Fruit fly (Drosophila melanogaster) whole organism, embryonic: ENCODE measurements around the gene Paf-AHalpha.
A peak's percentile ranks its signal among the peaks of the same experiment; 100 is the strongest.

Experiments
- Asciz ChIP-seq: fragments of 200-800 bp; sonication (Bioruptor generic); optimal IDR thresholded peaks from 2 replicates; lab custom pipeline; 2017; ENCODE audit warnings: missing biosample characterization, mild to moderate bottlenecking, missing genetic modification characterization, missing genetic modification reagents
- Atf-2 ChIP-seq: fragments of 200-800 bp; sonication (Bioruptor generic); optimal IDR thresholded peaks from 2 replicates; lab custom pipeline; 2016; ENCODE audit warnings: missing biosample characterization, missing genetic modification characterization
- Awh ChIP-seq: fragments of 200-800 bp; sonication (Bioruptor generic); IDR thresholded peaks from 2 replicates; pipeline ENCODE4, ENCODE4 v1.3.6; 2022; ENCODE audit warnings: missing biosample characterization, missing genetic modification characterization
- CG11696 ChIP-seq: fragments of 200-800 bp; sonication (Bioruptor generic); IDR thresholded peaks from 2 replicates; pipeline ENCODE4 v1.3.6; 2022; ENCODE audit warnings: missing biosample characterization, missing genetic modification characterization
- CG13287 ChIP-seq: fragments of 200-800 bp; sonication (Bioruptor generic); IDR thresholded peaks from 2 replicates; pipeline ENCODE4 v1.3.6; 2022; ENCODE audit warnings: missing biosample characterization, missing genetic modification characterization; ENCODE audit not compliant: partially characterized antibody
- CG13624 ChIP-seq: fragments of 200-800 bp; sonication (Bioruptor generic); optimal IDR thresholded peaks from 2 replicates; lab custom pipeline; 2016; ENCODE audit warnings: missing biosample characterization, missing genetic modification characterization
- CG14014 ChIP-seq: fragments of 200-800 bp; sonication (Bioruptor generic); IDR thresholded peaks from 2 replicates; pipeline ENCODE4 v1.3.6; 2022; ENCODE audit warnings: missing biosample characterization, missing genetic modification characterization
- CG15479 ChIP-seq: fragments of 200-800 bp; sonication (Bioruptor generic); optimal IDR thresholded peaks from 3 replicates; lab custom pipeline; 2019; ENCODE audit warnings: missing biosample characterization, mild to moderate bottlenecking, missing genetic modification characterization, moderate library complexity
- CG17829 ChIP-seq: fragments of 200-800 bp; optimal IDR thresholded peaks from 2 replicates; lab custom pipeline; 2019; ENCODE audit warnings: missing biosample characterization, mild to moderate bottlenecking, missing genetic modification characterization, moderate library complexity
- CG2712 ChIP-seq: fragments of 200-800 bp; optimal IDR thresholded peaks from 3 replicates; lab custom pipeline; 2019; ENCODE audit warnings: missing biosample characterization, mild to moderate bottlenecking, missing genetic modification characterization, moderate library complexity
- CG33213 ChIP-seq: fragments of 200-800 bp; sonication (Bioruptor generic); optimal IDR thresholded peaks from 3 replicates; lab custom pipeline; 2016; ENCODE audit warnings: missing biosample characterization, missing genetic modification characterization
- CG3407 ChIP-seq: fragments of 200-800 bp; sonication (Bioruptor generic); optimal IDR thresholded peaks from 2 replicates; lab custom pipeline; 2018; ENCODE audit warnings: missing biosample characterization, mild to moderate bottlenecking, missing genetic modification characterization
- CG5245 ChIP-seq: fragments of 200-800 bp; sonication (Bioruptor generic); optimal IDR thresholded peaks from 3 replicates; lab custom pipeline; 2016; ENCODE audit warnings: missing biosample characterization, missing genetic modification characterization
- CG6654 ChIP-seq: fragments of 200-800 bp; sonication (Bioruptor generic); optimal IDR thresholded peaks from 2 replicates; lab custom pipeline; 2017; ENCODE audit warnings: missing biosample characterization, mild to moderate bottlenecking, missing genetic modification characterization
- CG6791 ChIP-seq: fragments of 200-800 bp; sonication (Bioruptor generic); IDR thresholded peaks from 3 replicates; pipeline ENCODE4 v1.3.6; 2022; ENCODE audit warnings: missing biosample characterization, missing genetic modification characterization; ENCODE audit not compliant: partially characterized antibody
- CG6813 ChIP-seq: fragments of 200-800 bp; sonication (Bioruptor generic); optimal IDR thresholded peaks from 2 replicates; lab custom pipeline; 2017; ENCODE audit warnings: missing biosample characterization, missing genetic modification characterization, mild to moderate bottlenecking, moderate library complexity, missing genetic modification reagents
- CG8388 ChIP-seq: fragments of 200-800 bp; sonication (Bioruptor generic); optimal IDR thresholded peaks from 2 replicates; lab custom pipeline; 2019; ENCODE audit warnings: missing biosample characterization, mild to moderate bottlenecking, missing genetic modification characterization, moderate library complexity
- CG9727 ChIP-seq: fragments of 200-800 bp; sonication (Bioruptor generic); optimal IDR thresholded peaks from 3 replicates; lab custom pipeline; 2017; ENCODE audit warnings: missing biosample characterization, mild to moderate bottlenecking, missing genetic modification characterization
- CrebB ChIP-seq: fragments of 200-800 bp; sonication (Bioruptor generic); optimal IDR thresholded peaks from 3 replicates; lab custom pipeline; 2018; ENCODE audit warnings: missing biosample characterization, mild to moderate bottlenecking, missing genetic modification characterization
- Drgx ChIP-seq: fragments of 200-800 bp; sonication (Bioruptor generic); IDR thresholded peaks from 2 replicates; pipeline ENCODE4 v1.3.6; 2022; ENCODE audit warnings: missing biosample characterization, missing genetic modification characterization
- Ets97D ChIP-seq: fragments of 200-800 bp; sonication (Bioruptor generic); optimal IDR thresholded peaks from 3 replicates; lab custom pipeline; 2016; ENCODE audit warnings: missing biosample characterization, missing genetic modification characterization
- Fer2 ChIP-seq: fragments of 200-800 bp; sonication (Bioruptor generic); optimal IDR thresholded peaks from 2 replicates; lab custom pipeline; 2018; ENCODE audit warnings: missing biosample characterization, mild to moderate bottlenecking, missing genetic modification characterization, moderate library complexity
- HLHmδ ChIP-seq: fragments of 200-800 bp; sonication (Bioruptor generic); optimal IDR thresholded peaks from 2 replicates; lab custom pipeline; 2018; ENCODE audit warnings: missing biosample characterization, mild to moderate bottlenecking, missing genetic modification characterization, moderate library complexity
- HmgZ ChIP-seq: fragments of 200-800 bp; sonication (Bioruptor generic); optimal IDR thresholded peaks from 2 replicates; lab custom pipeline; 2018; ENCODE audit warnings: missing biosample characterization, mild to moderate bottlenecking, missing genetic modification characterization
- Hmx ChIP-seq: fragments of 200-800 bp; sonication (Bioruptor generic); optimal IDR thresholded peaks from 2 replicates; lab custom pipeline; 2016; ENCODE audit warnings: missing biosample characterization, missing genetic modification characterization
- Hr3 ChIP-seq: fragments of 200-800 bp; sonication (Bioruptor generic); optimal IDR thresholded peaks from 3 replicates; lab custom pipeline; 2016; ENCODE audit warnings: missing biosample characterization, missing genetic modification characterization
- Hr51 ChIP-seq, 2 experiments: fragments of 200-800 bp; sonication (Bioruptor generic); optimal IDR thresholded peaks; 2 replicates in 1 of 2; 3 replicates in 1 of 2; lab custom pipeline; 2016 to 2018; ENCODE audit warnings: missing biosample characterization in 2 of 2, missing genetic modification characterization in 2 of 2, mild to moderate bottlenecking in 1 of 2, moderate library complexity in 1 of 2
- Jarid2 ChIP-seq: fragments of 200-800 bp; sonication (Bioruptor generic); optimal IDR thresholded peaks from 3 replicates; lab custom pipeline; 2017; ENCODE audit warnings: mild to moderate bottlenecking, missing biosample characterization, missing genetic modification reagents, missing genetic modification characterization
- MBD-R2 ChIP-seq: fragments of 200-800 bp; sonication (Bioruptor generic); IDR thresholded peaks from 2 replicates; pipeline ENCODE4 v1.3.6; 2022; ENCODE audit warnings: missing biosample characterization, missing genetic modification characterization
- Ptx1 ChIP-seq: fragments of 200-800 bp; sonication (Bioruptor generic); IDR thresholded peaks from 2 replicates; pipeline ENCODE4 v1.3.6; 2022; ENCODE audit warnings: missing biosample characterization, missing genetic modification characterization
- Rx ChIP-seq: fragments of 200-800 bp; sonication (Bioruptor generic); IDR thresholded peaks from 2 replicates; pipeline ENCODE4 v1.3.6; 2022; ENCODE audit warnings: missing biosample characterization, missing genetic modification characterization
- amos ChIP-seq: fragments of 200-800 bp; sonication (Bioruptor generic); IDR thresholded peaks from 2 replicates; pipeline ENCODE4 v1.3.6; 2022; ENCODE audit warnings: missing biosample characterization, missing genetic modification characterization; ENCODE audit not compliant: partially characterized antibody
- aop ChIP-seq: fragments of 200-800 bp; sonication (Bioruptor generic); IDR thresholded peaks from 2 replicates; pipeline ENCODE4 v1.3.6; 2022; ENCODE audit warnings: missing biosample characterization, missing genetic modification characterization
- croc ChIP-seq: fragments of 200-800 bp; sonication (Bioruptor generic); conservative IDR thresholded peaks from 3 replicates; pipeline ENCODE4 v1.3.6; 2022; ENCODE audit warnings: missing biosample characterization, missing genetic modification characterization
- eyg ChIP-seq: fragments of 200-800 bp; sonication (Bioruptor generic); optimal IDR thresholded peaks from 3 replicates; lab custom pipeline; 2016; ENCODE audit warnings: missing biosample characterization, missing genetic modification characterization
- fd64A ChIP-seq: fragments of 200-800 bp; sonication (Bioruptor generic); optimal IDR thresholded peaks from 3 replicates; lab custom pipeline; 2018; ENCODE audit warnings: missing biosample characterization, mild to moderate bottlenecking, missing genetic modification characterization
- h ChIP-seq: fragments of >200 bp; optimal IDR thresholded peaks from 2 replicates; lab custom pipeline; 2017
- insv ChIP-seq, 2 experiments: fragments of 200-800 bp; sonication (Bioruptor generic); optimal IDR thresholded peaks; 3 replicates each; lab custom pipeline; 2016 to 2018; ENCODE audit warnings: missing biosample characterization in 2 of 2, missing genetic modification characterization in 2 of 2
- lola ChIP-seq, 3 experiments: fragments of >200 bp in 2 of 3; fragments of 200-800 bp in 1 of 3; sonication (Bioruptor generic) in 1 of 3; optimal IDR thresholded peaks; 2 replicates each; lab custom pipeline; 2017 to 2019; ENCODE audit warnings: missing biosample characterization in 3 of 3, missing genetic modification characterization in 3 of 3, mild to moderate bottlenecking in 1 of 3, moderate library complexity in 1 of 3
- lov ChIP-seq, 2 experiments: fragments of 200-800 bp in 1 of 2; fragments of >200 bp in 1 of 2; sonication (Bioruptor generic) in 1 of 2; IDR thresholded peaks in 1 of 2; optimal IDR thresholded peaks in 1 of 2; 2 replicates in 1 of 2; 3 replicates in 1 of 2; pipeline versions ENCODE4 v1.3.6 to Lab custom; 2017 to 2022; ENCODE audit warnings: missing biosample characterization in 1 of 2, missing genetic modification characterization in 1 of 2
- maf-S ChIP-seq: fragments of 200-800 bp; sonication (Bioruptor generic); optimal IDR thresholded peaks from 2 replicates; lab custom pipeline; 2016; ENCODE audit warnings: missing biosample characterization, missing genetic modification characterization
- mirr ChIP-seq: fragments of 200-800 bp; sonication (Bioruptor generic); optimal IDR thresholded peaks from 3 replicates; lab custom pipeline; 2018; ENCODE audit warnings: missing biosample characterization, mild to moderate bottlenecking, missing genetic modification characterization
- odd ChIP-seq: fragments of 200-800 bp; sonication (Bioruptor generic); optimal IDR thresholded peaks from 2 replicates; lab custom pipeline; 2017; ENCODE audit warnings: missing biosample characterization, mild to moderate bottlenecking, missing genetic modification characterization
- org-1 ChIP-seq: fragments of 200-800 bp; sonication (Bioruptor generic); optimal IDR thresholded peaks from 2 replicates; lab custom pipeline; 2017; ENCODE audit warnings: missing biosample characterization, missing genetic modification characterization
- phol ChIP-seq: fragments of 200-800 bp; sonication (Bioruptor generic); optimal IDR thresholded peaks from 3 replicates; lab custom pipeline; 2018; ENCODE audit warnings: missing biosample characterization, mild to moderate bottlenecking, missing genetic modification characterization, moderate library complexity
- repo ChIP-seq: fragments of 200-800 bp; sonication (Bioruptor generic); optimal IDR thresholded peaks from 2 replicates; lab custom pipeline; 2016; ENCODE audit warnings: missing biosample characterization, missing genetic modification characterization
- sc ChIP-seq, 3 experiments: fragments of >200 bp in 2 of 3; fragments of 200-800 bp in 1 of 3; sonication (Bioruptor generic) in 1 of 3; optimal IDR thresholded peaks; 2 replicates in 2 of 3; 3 replicates in 1 of 3; lab custom pipeline; 2017; ENCODE audit warnings: mild to moderate bottlenecking in 1 of 3, missing biosample characterization in 1 of 3, missing genetic modification characterization in 1 of 3, missing genetic modification reagents in 1 of 3
- sd ChIP-seq: fragments of 200-800 bp; sonication (Bioruptor generic); optimal IDR thresholded peaks from 3 replicates; lab custom pipeline; 2018; ENCODE audit warnings: missing biosample characterization, mild to moderate bottlenecking, missing genetic modification characterization, moderate library complexity
- tio ChIP-seq: fragments of 200-800 bp; sonication (Bioruptor generic); optimal IDR thresholded peaks from 2 replicates; lab custom pipeline; 2017; ENCODE audit warnings: missing biosample characterization, missing genetic modification characterization, inconsistent platforms

Gene Paf-AHalpha

DNA sequence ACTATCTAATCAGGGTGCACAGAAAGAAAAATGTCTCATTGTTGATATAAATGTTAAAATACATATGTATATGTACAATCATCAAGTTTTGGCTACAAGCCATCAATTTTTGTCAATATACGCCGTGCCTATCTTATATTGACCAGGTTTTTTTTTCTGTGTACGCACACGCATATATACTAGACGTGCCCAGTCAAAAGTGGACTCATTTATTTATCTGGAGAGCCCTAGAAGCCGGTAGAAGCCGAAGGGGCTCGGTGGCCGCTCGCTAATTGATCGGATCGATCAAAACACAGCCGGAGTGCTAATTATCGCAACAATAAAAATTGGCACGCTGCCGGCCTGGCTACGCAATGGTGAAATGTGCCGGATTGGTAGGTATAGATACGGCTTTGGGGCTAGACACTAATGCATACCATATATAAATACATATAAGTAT is 45.1 kb downstream of the Paf-AHalpha start (continued):
- TF ChIP-seq Ptx1 (GFP tag; lab: Robert Waterston, UW), result peak; percentile 75
- TF ChIP-seq MBD-R2 (GFP tag; lab: Robert Waterston, UW), result peak; percentile 60; the same call in 1 of the 2 replicates
- TF ChIP-seq Atf-2 (GFP tag; lab: Kevin White, UChicago), result peak; percentile 3
- peak; percentile 50 for TF ChIP-seq CrebB
- TF ChIP-seq CG33213, result peak; percentile 28
- TF ChIP-seq sc (optimal IDR thresholded peaks at IDR 0.05; lab: Kevin White, UChicago), result no peak
- peak; percentile 6 for TF ChIP-seq sc (GFP tag; optimal IDR thresholded peaks at IDR 0.05; lab: Kevin White, UChicago)
- TF ChIP-seq insv (GFP tag; optimal IDR thresholded peaks at IDR 0.05; lab: Kevin White, UChicago), result peak in 1 of 2 experiments; percentile 27
- TF ChIP-seq Ets97D (GFP tag; lab: Kevin White, UChicago), result no peak
- no peak for TF ChIP-seq tio (GFP tag; lab: Kevin White, UChicago)
- TF ChIP-seq Hr51 (GFP tag; optimal IDR thresholded peaks at IDR 0.05; lab: Kevin White, UChicago), result peak; percentile 46 to 72
- TF ChIP-seq CG9727, result peak; percentile 60
- peak; percentile 63 for TF ChIP-seq Awh (GFP tag; lab: Robert Waterston, UW)
- no peak for TF ChIP-seq CG13287 (GFP tag; lab: Robert Waterston, UW)
- TF ChIP-seq phol (tag; lab: Kevin White, UChicago), result peak; percentile 52
- TF ChIP-seq mirr (GFP tag; lab: Kevin White, UChicago), result peak; percentile 77
- TF ChIP-seq aop (GFP tag; lab: Robert Waterston, UW), result no peak
- TF ChIP-seq CG15479 (GFP tag; lab: Kevin White, UChicago), result no peak
- peak; percentile 54 for TF ChIP-seq Fer2 (tag; lab: Kevin White, UChicago)
- no peak for TF ChIP-seq fd64A
- TF ChIP-seq Hmx, result no peak
- peak; percentile 40 for TF ChIP-seq CG13624 (GFP tag; lab: Kevin White, UChicago)
- TF ChIP-seq lov (optimal IDR thresholded peaks at IDR 0.05; lab: Kevin White, UChicago), result no peak
- no peak for TF ChIP-seq lov (GFP tag; IDR thresholded peaks at IDR 0.05; lab: Robert Waterston, UW)
- TF ChIP-seq sd, result peak; percentile 56
- TF ChIP-seq Rx, result peak; percentile 50; the same call in 1 of the 2 replicates
- TF ChIP-seq odd (GFP tag; lab: Kevin White, UChicago), result peak; percentile 62
- peak; percentile 44 for TF ChIP-seq maf-S
- TF ChIP-seq CG8388 (GFP tag; lab: Kevin White, UChicago), result peak; percentile 50
- peak; percentile 64 for TF ChIP-seq CG11696 (GFP tag; lab: Robert Waterston, UW)
- no peak for TF ChIP-seq Jarid2 (GFP tag; lab: Kevin White, UChicago)
- TF ChIP-seq CG6654 (GFP tag; lab: Kevin White, UChicago), result no peak
- peak; percentile 30 for TF ChIP-seq CG17829
- peak; percentile 37 for TF ChIP-seq CG6813 (GFP tag; lab: Kevin White, UChicago)
- peak; percentile 18 for TF ChIP-seq CG5245
- 0 out of 2 replicates have a peak, but pooled peaks have one; percentile 4 for TF ChIP-seq amos (GFP tag; lab: Robert Waterston, UW)
- TF ChIP-seq HmgZ (tag; lab: Kevin White, UChicago), result peak; percentile 88
- peak; percentile 41 for TF ChIP-seq Hr3 (GFP tag; lab: Kevin White, UChicago)
- TF ChIP-seq CG14014 (GFP tag; lab: Robert Waterston, UW), result peak; percentile 80
- TF ChIP-seq croc (GFP tag; lab: Robert Waterston, UW), result no peak; the same call in 2 of the 3 replicates
- no peak for TF ChIP-seq HLHmδ (GFP tag; lab: Kevin White, UChicago)
- TF ChIP-seq CG6791, result no peak
- no peak for TF ChIP-seq eyg (GFP tag; lab: Kevin White, UChicago)
- no peak for TF ChIP-seq Asciz (GFP tag; lab: Kevin White, UChicago)
- no peak for TF ChIP-seq repo (GFP tag; lab: Kevin White, UChicago)
- TF ChIP-seq org-1 (GFP tag; lab: Kevin White, UChicago), result peak; percentile 53
- peak; percentile 61 for TF ChIP-seq CG2712 (tag; lab: Kevin White, UChicago)
- TF ChIP-seq Drgx (GFP tag; lab: Robert Waterston, UW), result peak; percentile 46
- TF ChIP-seq CG3407 (GFP tag; lab: Kevin White, UChicago), result no peak
- TF ChIP-seq h (lab: Kevin White, UChicago), result no peak
- TF ChIP-seq lola (GFP tag; optimal IDR thresholded peaks at IDR 0.05; lab: Kevin White, UChicago), result peak in 1 of 3 experiments; percentile 25
